Worm (Caenorhabditis elegans): ENCODE results near the gene srw-15.
"Not testable (repeated sequence)": the region's sequence is repeated elsewhere in the genome, so short reads cannot be mapped to it uniquely, and the experiment has no call there.

Gene srw-15

ce11 chrV:15199768-15200167 lies 30.6 kb upstream of the srw-15 start, which contains the start of gene Y75B12B.10:
Y75B12B.10 (plus strand) TSS chrV:15200068.
- TF ChIP-seq aly-1 (tag; optimal IDR thresholded peaks at IDR 0.05): no peak
- no peak for TF ChIP-seq scrt-1 (GFP tag; IDR thresholded peaks at IDR 0.05)
- TF ChIP-seq ama-1 (optimal IDR thresholded peaks at IDR 0.05): no peak
- no peak for TF ChIP-seq tbx-11 (GFP tag; IDR thresholded peaks at IDR 0.05)
- no peak for TF ChIP-seq B0310.2 (tag; optimal IDR thresholded peaks at IDR 0.05)
- no peak for TF ChIP-seq pes-1 (GFP tag; IDR thresholded peaks at IDR 0.05)
- no peak for TF ChIP-seq hnd-1 (tag; optimal IDR thresholded peaks at IDR 0.05)
- TF ChIP-seq hmg-4 (GFP tag; optimal IDR thresholded peaks at IDR 0.05): no peak
- TF ChIP-seq ets-7 (tag; optimal IDR thresholded peaks at IDR 0.05): no peak
- no peak for TF ChIP-seq F13C5.2 (tag; optimal IDR thresholded peaks at IDR 0.05)
- no peak for TF ChIP-seq sea-1 (GFP tag; conservative IDR thresholded peaks at IDR 0.05)
- no peak for TF ChIP-seq tra-4 (tag; optimal IDR thresholded peaks at IDR 0.05)
- TF ChIP-seq flt-1 (GFP tag; IDR thresholded peaks at IDR 0.05): no peak
- no peak for TF ChIP-seq ceh-13 (GFP tag; optimal IDR thresholded peaks at IDR 0.05)
- TF ChIP-seq hmbx-1 (tag; optimal IDR thresholded peaks at IDR 0.05): no peak
- TF ChIP-seq tbx-37 (GFP tag; conservative IDR thresholded peaks at IDR 0.05): no peak
- no peak for TF ChIP-seq ceh-36 (tag; optimal IDR thresholded peaks at IDR 0.05)

ce11 chrV:15207681-15208080 lies 22.7 kb upstream of the srw-15 start, which contains the start of gene C41G6.12:
C41G6.12 (minus strand) TSS chrV:15207781.
- TF ChIP-seq hnd-1 (tag; optimal IDR thresholded peaks at IDR 0.05); ama-1 (optimal IDR thresholded peaks at IDR 0.05); scrt-1 (GFP tag; IDR thresholded peaks at IDR 0.05): not testable (repeated sequence)

- TF ChIP-seq tbx-37 (GFP tag; conservative IDR thresholded peaks at IDR 0.05); B0310.2 (tag; optimal IDR thresholded peaks at IDR 0.05); sea-1 (GFP tag; conservative IDR thresholded peaks at IDR 0.05): not testable (repeated sequence)
Observed at ce11 chrV:15211869-15212268, 18.5 kb upstream of the srw-15 start, which contains the start of gene sri-24. sri-24 (plus strand) TSS chrV:15212169.

- TF ChIP-seq tbx-37 (GFP tag; conservative IDR thresholded peaks at IDR 0.05); ets-7 (tag; optimal IDR thresholded peaks at IDR 0.05); scrt-1 (GFP tag; IDR thresholded peaks at IDR 0.05): not testable (repeated sequence)
Observed at ce11 chrV:15215175-15215574, 15.2 kb upstream of the srw-15 start, which contains the start of gene sri-26. sri-26 (plus strand) TSS chrV:15215475.

ce11 chrV:15216705-15217104 lies 13.6 kb upstream of the srw-15 start, which contains the start of gene sri-25:
sri-25 (plus strand) TSS chrV:15217005.
- TF ChIP-seq B0310.2 (tag; optimal IDR thresholded peaks at IDR 0.05): no peak

ce11 chrV:15221330-15221729 lies 9.0 kb upstream of the srw-15 start, which contains the start of gene irld-25:
irld-25 (plus strand) TSS chrV:15221630.
- TF ChIP-seq ama-1 (optimal IDR thresholded peaks at IDR 0.05) (no peak), hnd-1 (tag; optimal IDR thresholded peaks at IDR 0.05) (no peak), ceh-36 (tag; optimal IDR thresholded peaks at IDR 0.05) (no peak), aly-1 (tag; optimal IDR thresholded peaks at IDR 0.05) (no peak), scrt-1 (GFP tag; IDR thresholded peaks at IDR 0.05) (no peak), B0310.2 (tag; optimal IDR thresholded peaks at IDR 0.05) (no peak), pes-1 (GFP tag; IDR thresholded peaks at IDR 0.05) (no peak), sea-1 (GFP tag; conservative IDR thresholded peaks at IDR 0.05) (no peak), ets-7 (tag; optimal IDR thresholded peaks at IDR 0.05) (no peak), tbx-37 (GFP tag; conservative IDR thresholded peaks at IDR 0.05) (no peak), tbx-11 (GFP tag; IDR thresholded peaks at IDR 0.05) (no peak), tra-4 (tag; optimal IDR thresholded peaks at IDR 0.05) (no peak), ceh-13 (GFP tag; optimal IDR thresholded peaks at IDR 0.05) (no peak), hmg-4 (GFP tag; optimal IDR thresholded peaks at IDR 0.05) (no peak), F13C5.2 (tag; optimal IDR thresholded peaks at IDR 0.05) (no peak)

- TF ChIP-seq F13C5.2 (tag; optimal IDR thresholded peaks at IDR 0.05): no peak
- TF ChIP-seq hmbx-1 (tag; optimal IDR thresholded peaks at IDR 0.05): no peak
- TF ChIP-seq pes-1 (GFP tag; IDR thresholded peaks at IDR 0.05): no peak
- TF ChIP-seq ceh-36 (tag; optimal IDR thresholded peaks at IDR 0.05): no peak
Observed at ce11 chrV:15223668-15224067, 6.7 kb upstream of the srw-15 start, which contains the start of gene srw-24. srw-24 (plus strand) TSS chrV:15223968.

ce11 chrV:15225650-15226049 lies 4.7 kb upstream of the srw-15 start, which contains the start of gene srw-14:
srw-14 (plus strand) TSS chrV:15225950.
- TF ChIP-seq ceh-13 (GFP tag; optimal IDR thresholded peaks at IDR 0.05) (no peak), scrt-1 (GFP tag; IDR thresholded peaks at IDR 0.05) (no peak), aly-1 (tag; optimal IDR thresholded peaks at IDR 0.05) (no peak), sea-1 (GFP tag; conservative IDR thresholded peaks at IDR 0.05) (no peak), tbx-11 (GFP tag; IDR thresholded peaks at IDR 0.05) (no peak), tra-4 (tag; optimal IDR thresholded peaks at IDR 0.05) (no peak), hmg-4 (GFP tag; optimal IDR thresholded peaks at IDR 0.05) (no peak)

ce11 chrV:15226206-15226605 lies 4.1 kb upstream of the srw-15 start:
- TF ChIP-seq tra-4 (tag; optimal IDR thresholded peaks at IDR 0.05) (no peak), scrt-1 (GFP tag; IDR thresholded peaks at IDR 0.05) (no peak), ama-1 (optimal IDR thresholded peaks at IDR 0.05) (no peak), sea-1 (GFP tag; conservative IDR thresholded peaks at IDR 0.05) (no peak), tbx-11 (GFP tag; IDR thresholded peaks at IDR 0.05) (no peak), hnd-1 (tag; optimal IDR thresholded peaks at IDR 0.05) (no peak), ceh-36 (tag; optimal IDR thresholded peaks at IDR 0.05) (no peak), hmg-4 (GFP tag; optimal IDR thresholded peaks at IDR 0.05) (no peak), hmbx-1 (tag; optimal IDR thresholded peaks at IDR 0.05) (no peak), F13C5.2 (tag; optimal IDR thresholded peaks at IDR 0.05) (no peak), flt-1 (GFP tag; IDR thresholded peaks at IDR 0.05) (no peak), ets-7 (tag; optimal IDR thresholded peaks at IDR 0.05) (no peak), ceh-13 (GFP tag; optimal IDR thresholded peaks at IDR 0.05) (no peak), B0310.2 (tag; optimal IDR thresholded peaks at IDR 0.05) (no peak)
